Worm (Caenorhabditis elegans): Measurements from ENCODE around the gene F20H11.1.

- TF ChIP-seq ztf-1 (GFP tag; conservative IDR thresholded peaks at IDR 0.05) (no peak), sma-3 (GFP tag; optimal IDR thresholded peaks at IDR 0.05) (no peak), aly-2 (tag; optimal IDR thresholded peaks at IDR 0.05) (no peak), nhr-11 (tag; optimal IDR thresholded peaks at IDR 0.05) (no peak), ceh-82 (tag; optimal IDR thresholded peaks at IDR 0.05) (no peak), ztf-4 (tag; optimal IDR thresholded peaks at IDR 0.05) (no peak), ZK546.5 (tag; optimal IDR thresholded peaks at IDR 0.05) (no peak)
Observed at ce11 chrIII:6604317-6604716, 12.3 kb upstream of the F20H11.1 start.
